Fruit fly (Drosophila melanogaster): Measurements from ENCODE around the gene CG8774.

Gene CG8774

DNA sequence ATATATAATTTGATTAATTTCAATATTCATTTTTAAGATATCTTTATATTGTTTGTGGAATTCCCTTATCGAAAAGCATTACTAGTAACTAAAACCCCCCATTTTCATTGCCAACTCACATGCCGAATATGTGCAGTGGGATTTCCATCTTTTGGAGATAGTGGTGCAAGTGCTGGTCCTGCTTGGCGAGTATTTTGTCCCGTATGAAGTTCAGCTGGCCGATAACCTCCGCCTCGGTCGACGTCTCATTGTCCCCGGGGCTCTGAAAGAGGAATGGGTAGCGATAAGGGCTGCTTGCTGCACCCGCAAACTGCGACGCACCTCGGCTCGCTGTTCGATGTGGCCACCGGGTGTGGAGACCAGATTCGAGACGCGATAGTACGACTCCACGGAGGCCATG lies 27.9 kb upstream of the CG8774 start:
- TF ChIP-seq Pif1A (GFP tag; optimal IDR thresholded peaks at IDR 0.05) (no peak), rn (GFP tag; IDR thresholded peaks at IDR 0.05) (no peak), CG14655 (GFP tag; optimal IDR thresholded peaks at IDR 0.05) (no peak), CG10348 (GFP tag; IDR thresholded peaks at IDR 0.05) (no peak), EcR (GFP tag; optimal IDR thresholded peaks at IDR 0.05) (peak; percentile 71)

DNA sequence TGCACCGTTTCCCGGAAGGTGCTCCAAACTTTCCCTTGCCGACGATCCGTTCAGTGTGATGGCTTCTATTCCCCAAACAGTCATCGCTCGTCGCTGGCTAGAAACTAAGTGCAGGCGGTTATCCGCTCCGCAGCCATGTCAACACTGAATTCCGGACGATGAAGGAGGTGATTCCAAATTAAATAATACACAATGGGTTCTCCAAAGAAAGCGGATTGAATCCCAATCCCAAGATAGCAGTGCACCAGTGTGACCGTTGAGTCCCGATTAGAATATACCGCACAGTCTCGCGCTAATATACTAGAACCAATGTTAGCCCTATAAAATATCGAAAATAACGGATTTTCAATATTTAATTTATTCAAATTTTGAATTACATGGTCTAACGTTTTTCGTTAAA lies 26.8 kb upstream of the CG8774 start, which contains the start of gene TBC1D5:
Gene TBC1D5 (minus strand): TSS at position 254 of the 400 bp plus-strand sequence.
- TF ChIP-seq Snoo (tag; optimal IDR thresholded peaks at IDR 0.05) (no peak), EcR (GFP tag; optimal IDR thresholded peaks at IDR 0.05) (no peak), CG8301 (tag; optimal IDR thresholded peaks at IDR 0.05) (no peak), Pif1A (GFP tag; optimal IDR thresholded peaks at IDR 0.05) (no peak)

dm6 chr3R:13273462-13273861 lies 25.1 kb upstream of the CG8774 start:
- TF ChIP-seq gl (tag; optimal IDR thresholded peaks at IDR 0.05), result no peak
- TF ChIP-seq D1 (tag; optimal IDR thresholded peaks at IDR 0.05), result no peak
- TF ChIP-seq CG9948 (tag; optimal IDR thresholded peaks at IDR 0.05), result no peak
- no peak for TF ChIP-seq CG8301 (tag; optimal IDR thresholded peaks at IDR 0.05)
- TF ChIP-seq Snoo (tag; optimal IDR thresholded peaks at IDR 0.05), result no peak
- TF ChIP-seq CG10348 (GFP tag; IDR thresholded peaks at IDR 0.05), result no peak
- no peak for TF ChIP-seq CG17806 (tag; optimal IDR thresholded peaks at IDR 0.05)
- TF ChIP-seq CG14655 (GFP tag; optimal IDR thresholded peaks at IDR 0.05), result no peak
- no peak for TF ChIP-seq CG8159 (tag; optimal IDR thresholded peaks at IDR 0.05)
- TF ChIP-seq CG13204 (GFP tag; optimal IDR thresholded peaks at IDR 0.05), result no peak
- no peak for TF ChIP-seq rn (GFP tag; IDR thresholded peaks at IDR 0.05)
- TF ChIP-seq CG32121 (GFP tag; IDR thresholded peaks at IDR 0.05), result no peak
- no peak for TF ChIP-seq CG4496 (GFP tag; IDR thresholded peaks at IDR 0.05)
- no peak for TF ChIP-seq CG12605 (GFP tag; IDR thresholded peaks at IDR 0.05)
- no peak for TF ChIP-seq Pif1B (GFP tag; optimal IDR thresholded peaks at IDR 0.05)
- no peak for TF ChIP-seq CG34367 (tag; optimal IDR thresholded peaks at IDR 0.05)
- no peak for TF ChIP-seq Pif1A (GFP tag; optimal IDR thresholded peaks at IDR 0.05)
- no peak for TF ChIP-seq Ets98B (GFP tag; IDR thresholded peaks at IDR 0.05)

DNA sequence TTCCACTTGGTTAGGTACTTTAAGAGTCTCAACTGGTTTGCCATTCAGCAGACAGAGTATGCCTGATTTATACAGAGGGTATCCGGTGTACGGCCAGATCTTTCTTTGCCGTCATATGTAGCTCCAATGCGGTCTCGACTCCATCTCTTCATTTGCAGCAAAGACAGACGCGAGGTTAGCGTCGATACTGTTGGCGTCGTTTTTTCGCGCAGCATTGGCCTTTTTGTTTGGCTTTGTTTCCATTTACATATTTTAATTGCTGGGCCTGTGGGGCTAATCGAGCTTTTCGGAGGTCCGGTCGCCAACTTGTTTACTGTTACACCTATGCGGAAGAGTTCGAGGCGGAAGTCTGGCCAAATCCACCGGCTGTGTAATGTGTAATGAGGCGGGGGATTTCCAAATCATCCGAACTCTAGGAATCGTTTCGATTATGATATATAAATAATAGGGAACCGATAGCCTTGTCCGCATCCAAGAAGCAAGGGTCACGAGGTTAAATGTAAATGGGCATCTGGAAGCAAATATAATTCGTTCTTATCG lies 24.2 kb upstream of the CG8774 start:
- TF ChIP-seq Ets98B (GFP tag; IDR thresholded peaks at IDR 0.05), result peak; percentile 13; the same call in 1 of the 2 replicates
- TF ChIP-seq EcR (GFP tag; optimal IDR thresholded peaks at IDR 0.05), result no peak

dm6 chr3R:13275473-13275872 lies 23.1 kb upstream of the CG8774 start:
- no peak for TF ChIP-seq CG8159 (tag; optimal IDR thresholded peaks at IDR 0.05)
- TF ChIP-seq CG4496 (GFP tag; IDR thresholded peaks at IDR 0.05), result no peak
- no peak for TF ChIP-seq CG13204 (GFP tag; optimal IDR thresholded peaks at IDR 0.05)
- no peak for TF ChIP-seq Pif1B (GFP tag; optimal IDR thresholded peaks at IDR 0.05)
- no peak for TF ChIP-seq gl (tag; optimal IDR thresholded peaks at IDR 0.05)
- no peak for TF ChIP-seq EcR (GFP tag; optimal IDR thresholded peaks at IDR 0.05)
- no peak for TF ChIP-seq D1 (tag; optimal IDR thresholded peaks at IDR 0.05)
- no peak for TF ChIP-seq Snoo (tag; optimal IDR thresholded peaks at IDR 0.05)
- TF ChIP-seq rn (GFP tag; IDR thresholded peaks at IDR 0.05), result no peak
- TF ChIP-seq CG14655 (GFP tag; optimal IDR thresholded peaks at IDR 0.05), result no peak
- no peak for TF ChIP-seq CG8301 (tag; optimal IDR thresholded peaks at IDR 0.05)

- 0 out of 3 replicates have a peak, but pooled peaks have one; percentile 12 for TF ChIP-seq CG4496 (GFP tag; IDR thresholded peaks at IDR 0.05)
- TF ChIP-seq EcR (GFP tag; optimal IDR thresholded peaks at IDR 0.05), result no peak
These were observed 19.1 kb upstream of the CG8774 start, which contains the start of gene CG8630 for dm6 chr3R:13279419-13279818. Gene CG8630 (plus strand): TSS chr3R:13279721.

DNA sequence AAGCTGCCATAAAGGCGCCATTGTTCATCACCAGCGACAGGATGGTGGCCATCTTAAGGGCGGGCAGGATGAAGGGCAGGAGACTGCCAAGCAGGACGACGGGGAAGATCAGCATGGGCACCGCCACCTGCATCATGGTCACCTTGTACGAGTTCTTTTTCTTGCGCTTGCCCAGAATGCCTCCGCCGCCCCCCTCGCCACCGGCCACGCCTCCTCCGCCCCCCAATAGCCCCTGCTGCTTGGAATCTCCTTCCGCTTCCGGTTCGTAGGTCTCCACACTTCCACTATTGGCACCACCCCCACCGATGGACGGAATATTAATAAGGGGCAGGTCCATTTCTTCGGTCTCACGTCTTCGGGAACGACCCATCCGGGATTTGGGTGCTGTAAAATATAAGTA lies 13.5 kb upstream of the CG8774 start:
- TF ChIP-seq CG12605 (GFP tag; IDR thresholded peaks at IDR 0.05), result no peak
- TF ChIP-seq D1 (tag; optimal IDR thresholded peaks at IDR 0.05), result no peak
- TF ChIP-seq Snoo (tag; optimal IDR thresholded peaks at IDR 0.05), result no peak
- TF ChIP-seq CG14655 (GFP tag; optimal IDR thresholded peaks at IDR 0.05), result no peak
- no peak for TF ChIP-seq CG8301 (tag; optimal IDR thresholded peaks at IDR 0.05)
- no peak for TF ChIP-seq CG32121 (GFP tag; IDR thresholded peaks at IDR 0.05)

DNA sequence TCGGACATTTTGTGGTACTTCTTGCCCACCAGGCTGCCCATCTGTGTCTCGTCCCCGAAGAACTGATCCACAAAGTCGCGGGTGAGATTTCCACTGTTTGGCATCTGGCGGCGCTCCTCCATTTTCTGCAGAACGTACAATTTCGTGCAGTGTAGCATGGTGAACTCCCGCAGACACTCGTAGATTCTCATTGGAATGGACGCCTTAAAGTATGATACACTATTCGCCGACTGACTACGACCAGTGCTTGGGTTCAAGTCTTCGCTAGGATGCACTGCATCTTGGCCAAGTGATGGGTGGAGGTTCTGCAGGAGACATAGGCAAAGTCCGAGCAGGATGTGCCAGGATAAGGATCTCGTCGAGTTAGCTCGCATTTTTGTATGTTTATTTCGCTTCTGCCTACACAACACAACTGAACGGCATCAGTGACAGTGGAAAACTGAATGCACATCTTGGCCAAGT lies 12.4 kb upstream of the CG8774 start, which contains the start of gene CG15888:
Gene CG15888 (minus strand): TSS at position 412 of the 462 bp plus-strand sequence.
- no peak for TF ChIP-seq CG12605 (GFP tag; IDR thresholded peaks at IDR 0.05)
- TF ChIP-seq Snoo (tag; optimal IDR thresholded peaks at IDR 0.05), result no peak
- no peak for TF ChIP-seq gl (tag; optimal IDR thresholded peaks at IDR 0.05)
- no peak for TF ChIP-seq Ets98B (GFP tag; IDR thresholded peaks at IDR 0.05)
- no peak for TF ChIP-seq EcR (GFP tag; optimal IDR thresholded peaks at IDR 0.05)
- TF ChIP-seq Pif1B (GFP tag; optimal IDR thresholded peaks at IDR 0.05), result no peak
- no peak for TF ChIP-seq CG4496 (GFP tag; IDR thresholded peaks at IDR 0.05)
- TF ChIP-seq D1 (tag; optimal IDR thresholded peaks at IDR 0.05), result no peak
- TF ChIP-seq CG10348 (GFP tag; IDR thresholded peaks at IDR 0.05), result no peak
- TF ChIP-seq Pif1A (GFP tag; optimal IDR thresholded peaks at IDR 0.05), result no peak
- no peak for TF ChIP-seq rn (GFP tag; IDR thresholded peaks at IDR 0.05)
- no peak for TF ChIP-seq CG8301 (tag; optimal IDR thresholded peaks at IDR 0.05)
- TF ChIP-seq CG14655 (GFP tag; optimal IDR thresholded peaks at IDR 0.05), result no peak
